Worm (Caenorhabditis elegans) whole organism, late embryonic: ENCODE data around the gene ogt-1.
A peak's percentile ranks its signal among the peaks of the same experiment; 100 is the strongest.

Experiments used
- F13H6.1 ChIP-seq: sonication (generic microtip); optimal IDR thresholded peaks from 2 replicates; lab custom pipeline; 2016; ENCODE audit warnings: missing genetic modification characterization, missing compliant biosample characterization
- K02D7.2 ChIP-seq: sonication (generic microtip); optimal IDR thresholded peaks from 2 replicates; lab custom pipeline; 2017; ENCODE audit warnings: mild to moderate bottlenecking, missing genetic modification characterization, missing compliant biosample characterization
- ahr-1 ChIP-seq: sonication (generic microtip); optimal IDR thresholded peaks from 2 replicates; lab custom pipeline; 2016; ENCODE audit warnings: missing genetic modification characterization, missing compliant biosample characterization
- ama-1 ChIP-seq: fragments of 150-350 bp; optimal IDR thresholded peaks from 2 replicates; lab custom pipeline; 2014
- ceh-14 ChIP-seq: sonication (generic microtip); optimal IDR thresholded peaks from 2 replicates; lab custom pipeline; 2016; ENCODE audit warnings: missing genotype, missing genetic modification characterization, missing compliant biosample characterization
- ceh-18 ChIP-seq: sonication (generic microtip); optimal IDR thresholded peaks from 2 replicates; lab custom pipeline; 2016; ENCODE audit warnings: missing genetic modification characterization, missing compliant biosample characterization
- ceh-19 ChIP-seq: fragments of 200-800 bp; sonication (Bioruptor generic); optimal IDR thresholded peaks from 2 replicates; lab custom pipeline; 2018; ENCODE audit warnings: mild to moderate bottlenecking, missing genetic modification characterization, missing compliant biosample characterization
- ceh-24 ChIP-seq: sonication (generic microtip); optimal IDR thresholded peaks from 2 replicates; lab custom pipeline; 2016; ENCODE audit warnings: mild to moderate bottlenecking, missing genetic modification characterization, missing compliant biosample characterization
- ceh-9 ChIP-seq: sonication (generic microtip); optimal IDR thresholded peaks from 2 replicates; lab custom pipeline; 2016; ENCODE audit warnings: mild to moderate bottlenecking, missing genetic modification characterization, inconsistent platforms, missing compliant biosample characterization
- dmd-4 ChIP-seq: sonication (generic microtip); optimal IDR thresholded peaks from 2 replicates; lab custom pipeline; 2016; ENCODE audit warnings: borderline replicate concordance, missing genetic modification characterization, missing compliant biosample characterization
- dve-1 ChIP-seq: sonication (generic microtip); optimal IDR thresholded peaks from 2 replicates; lab custom pipeline; 2017; ENCODE audit warnings: antibody characterized with exemption, mild to moderate bottlenecking, missing genetic modification characterization, missing compliant biosample characterization
- elt-2 ChIP-seq: sonication (generic microtip); optimal IDR thresholded peaks from 2 replicates; lab custom pipeline; 2016; ENCODE audit warnings: missing genetic modification reagents, missing genetic modification characterization, missing compliant biosample characterization
- elt-4 ChIP-seq: sonication (generic microtip); optimal IDR thresholded peaks from 2 replicates; lab custom pipeline; 2016; ENCODE audit warnings: missing genetic modification characterization, missing compliant biosample characterization
- eyg-1 ChIP-seq: sonication (generic microtip); optimal IDR thresholded peaks from 2 replicates; lab custom pipeline; 2016; ENCODE audit warnings: missing genotype, missing genetic modification characterization, missing compliant biosample characterization
- fax-1 ChIP-seq: sonication (generic microtip); optimal IDR thresholded peaks from 2 replicates; lab custom pipeline; 2016; ENCODE audit warnings: missing genotype, missing genetic modification characterization, missing compliant biosample characterization
- gmeb-2 ChIP-seq: sonication (generic microtip); optimal IDR thresholded peaks from 2 replicates; lab custom pipeline; 2016; ENCODE audit warnings: missing genetic modification characterization, inconsistent platforms, missing compliant biosample characterization
- hlh-30 ChIP-seq: sonication (generic microtip); optimal IDR thresholded peaks from 2 replicates; lab custom pipeline; 2017; ENCODE audit warnings: antibody characterized with exemption, missing genetic modification characterization, missing compliant biosample characterization; ENCODE audit not compliant: insufficient read depth
- lin-11 ChIP-seq: fragments of 200-800 bp; sonication (Bioruptor generic); optimal IDR thresholded peaks from 2 replicates; lab custom pipeline; 2018; ENCODE audit warnings: mild to moderate bottlenecking, missing genetic modification characterization, missing compliant biosample characterization
- madf-2 ChIP-seq: sonication (generic microtip); optimal IDR thresholded peaks from 2 replicates; lab custom pipeline; 2017; ENCODE audit warnings: missing genetic modification characterization, missing compliant biosample characterization
- mec-3 ChIP-seq: sonication (generic microtip); optimal IDR thresholded peaks from 2 replicates; lab custom pipeline; 2016; ENCODE audit warnings: borderline replicate concordance, missing genetic modification characterization, missing compliant biosample characterization
- nfya-1 ChIP-seq: sonication (generic microtip); optimal IDR thresholded peaks from 2 replicates; lab custom pipeline; 2017; ENCODE audit warnings: missing genetic modification characterization, mild to moderate bottlenecking, missing compliant biosample characterization, antibody characterized with exemption, moderate library complexity
- nhr-11 ChIP-seq: fragments of 150-350 bp; optimal IDR thresholded peaks from 2 replicates; lab custom pipeline; 2014; ENCODE audit warnings: missing biosample characterization, missing genetic modification characterization
- nhr-232 ChIP-seq: sonication (generic microtip); optimal IDR thresholded peaks from 2 replicates; lab custom pipeline; 2016; ENCODE audit warnings: missing genetic modification characterization, missing compliant biosample characterization
- pag-3 ChIP-seq: sonication (generic microtip); optimal IDR thresholded peaks from 2 replicates; lab custom pipeline; 2016; ENCODE audit warnings: missing compliant biosample characterization, missing genetic modification characterization, borderline replicate concordance
- pat-9 ChIP-seq: fragments of 200-800 bp; sonication (Bioruptor generic); optimal IDR thresholded peaks from 2 replicates; lab custom pipeline; 2018; ENCODE audit warnings: mild to moderate bottlenecking, missing genetic modification characterization, moderate library complexity, missing compliant biosample characterization
- pax-1 ChIP-seq: fragments of 150-350 bp; optimal IDR thresholded peaks from 2 replicates; lab custom pipeline; 2014; ENCODE audit warnings: missing biosample characterization, missing genetic modification characterization
- pha-2 ChIP-seq: sonication (generic microtip); optimal IDR thresholded peaks from 2 replicates; lab custom pipeline; 2017; ENCODE audit warnings: mild to moderate bottlenecking, missing genetic modification characterization, missing compliant biosample characterization
- ref-2 ChIP-seq: sonication (generic microtip); optimal IDR thresholded peaks from 2 replicates; lab custom pipeline; 2016; ENCODE audit warnings: missing genetic modification characterization, missing compliant biosample characterization
- sox-2 ChIP-seq: fragments of 200-800 bp; sonication (Bioruptor generic); IDR thresholded peaks from 2 replicates; pipeline ENCODE4 v1.3.6; 2022; ENCODE audit warnings: missing genetic modification reagents, missing genetic modification characterization, missing compliant biosample characterization
- sox-4 ChIP-seq: sonication (generic microtip); optimal IDR thresholded peaks from 2 replicates; lab custom pipeline; 2017; ENCODE audit warnings: mild to moderate bottlenecking, missing genetic modification characterization, inconsistent platforms, missing compliant biosample characterization
- ttx-3 ChIP-seq: sonication (generic microtip); optimal IDR thresholded peaks from 2 replicates; lab custom pipeline; 2016; ENCODE audit warnings: missing genetic modification reagents, missing genetic modification characterization, missing compliant biosample characterization
- unc-3 ChIP-seq, 2 experiments: fragments of 200-800 bp in 1 of 2; sonication (Bioruptor generic) in 1 of 2; sonication (generic microtip) in 1 of 2; conservative IDR thresholded peaks in 1 of 2; optimal IDR thresholded peaks in 1 of 2; 2 replicates each; pipeline versions ENCODE4 v1.3.6 to Lab custom; 2016 to 2022; ENCODE audit warnings: missing compliant biosample characterization in 2 of 2, missing genetic modification characterization in 2 of 2, missing genetic modification reagents in 1 of 2
- unc-42 ChIP-seq: sonication (generic microtip); optimal IDR thresholded peaks from 2 replicates; lab custom pipeline; 2016; ENCODE audit warnings: missing genotype, missing genetic modification characterization, missing compliant biosample characterization
- unc-55 ChIP-seq: sonication (generic microtip); optimal IDR thresholded peaks from 2 replicates; lab custom pipeline; 2017; ENCODE audit warnings: missing biosample characterization, missing genetic modification reagents, missing genetic modification characterization
- unc-86 ChIP-seq: sonication (generic microtip); optimal IDR thresholded peaks from 2 replicates; lab custom pipeline; 2016; ENCODE audit warnings: missing genetic modification characterization, missing compliant biosample characterization
- zip-5 ChIP-seq: sonication (generic microtip); optimal IDR thresholded peaks from 2 replicates; lab custom pipeline; 2016; ENCODE audit warnings: missing genetic modification characterization, missing compliant biosample characterization

ogt-1 gene

ce11 chrIII:7144749-7145148 is 8.8 kb downstream of the ogt-1 start, which contains the start of gene glr-2:
glr-2 (minus strand) TSS chrIII:7144959.
- no peak for TF ChIP-seq sox-2 (GFP tag; lab: Robert Waterston, UW)
- TF ChIP-seq unc-42 (tag; lab: Kevin White, UChicago) = peak; percentile 59

- TF ChIP-seq hlh-30 (peak; percentile 25), ama-1 (peak; percentile 39), pat-9 (tag; lab: Kevin White, UChicago) (no peak), ttx-3 (tag; lab: Kevin White, UChicago) (no peak), lin-11 (tag; lab: Kevin White, UChicago) (no peak), nfya-1 (tag; lab: Kevin White, UChicago) (no peak), nhr-11 (tag; lab: Kevin White, UChicago) (no peak), unc-3 (GFP tag; conservative IDR thresholded peaks at IDR 0.05; lab: Robert Waterston, UW) (no peak), unc-3 (tag; optimal IDR thresholded peaks at IDR 0.05; lab: Kevin White, UChicago) (no peak), eyg-1 (tag; lab: Kevin White, UChicago) (no peak), pha-2 (no peak), F13H6.1 (tag; lab: Kevin White, UChicago) (no peak), elt-4 (tag; lab: Kevin White, UChicago) (no peak), ceh-14 (no peak)
These were observed 11.4 kb downstream of the ogt-1 start for ce11 chrIII:7142172-7142601.

- TF ChIP-seq ama-1 = peak; percentile 87
- TF ChIP-seq elt-2 (tag; lab: Kevin White, UChicago) = peak; percentile 11
- TF ChIP-seq madf-2 (tag; lab: Kevin White, UChicago) = no peak
These were observed 12.3 kb downstream of the ogt-1 start for ce11 chrIII:7141285-7141715.

ce11 chrIII:7140228-7140710 is 13.3 kb downstream of the ogt-1 start:
- TF ChIP-seq dmd-4 (tag; lab: Kevin White, UChicago) (no peak), ref-2 (peak; percentile 13), unc-42 (tag; lab: Kevin White, UChicago) (no peak), ama-1 (peak; percentile 58), sox-4 (tag; lab: Kevin White, UChicago) (no peak), nhr-232 (tag; lab: Kevin White, UChicago) (no peak), gmeb-2 (tag; lab: Kevin White, UChicago) (no peak), K02D7.2 (no peak), fax-1 (tag; lab: Kevin White, UChicago) (no peak), hlh-30 (peak; percentile 59)

- no peak for TF ChIP-seq ahr-1
- TF ChIP-seq pag-3 = no peak
- TF ChIP-seq unc-42 (tag; lab: Kevin White, UChicago) = no peak
- TF ChIP-seq mec-3 = no peak
- TF ChIP-seq F13H6.1 (tag; lab: Kevin White, UChicago) = no peak
- no peak for TF ChIP-seq ceh-9 (tag; lab: Kevin White, UChicago)
- no peak for TF ChIP-seq ceh-18
- TF ChIP-seq elt-4 (tag; lab: Kevin White, UChicago) = no peak
- no peak for TF ChIP-seq pha-2
- TF ChIP-seq ref-2 = no peak
- TF ChIP-seq eyg-1 (tag; lab: Kevin White, UChicago) = no peak
- no peak for TF ChIP-seq pax-1 (tag; lab: Kevin White, UChicago)
- no peak for TF ChIP-seq ceh-19 (GFP tag; lab: Kevin White, UChicago)
- no peak for TF ChIP-seq ceh-24
- TF ChIP-seq zip-5 (tag; lab: Kevin White, UChicago) = no peak
- TF ChIP-seq unc-86 (tag; lab: Kevin White, UChicago) = no peak
- no peak for TF ChIP-seq unc-55
- no peak for TF ChIP-seq nhr-232 (tag; lab: Kevin White, UChicago)
- TF ChIP-seq dve-1 (tag; lab: Kevin White, UChicago) = no peak
These were observed 15.4 kb downstream of the ogt-1 start, which contains the start of gene B0280.11 for ce11 chrIII:7138178-7138577. B0280.11 (minus strand) TSS chrIII:7138278.
